Worm (Caenorhabditis elegans) whole organism, late embryonic: ENCODE data around the gene col-142.

Source experiments
- C08G9.2 ChIP-seq: sonication (generic microtip); optimal IDR thresholded peaks from 2 replicates; lab custom pipeline; 2016; ENCODE audit warnings: mild to moderate bottlenecking, missing genetic modification characterization, moderate library complexity, missing compliant biosample characterization
- C38D4.7 ChIP-seq: fragments of 200-800 bp; sonication (Bioruptor generic); optimal IDR thresholded peaks from 2 replicates; lab custom pipeline; 2018; ENCODE audit warnings: mild to moderate bottlenecking, missing genetic modification characterization, moderate library complexity, missing compliant biosample characterization
- F13H6.1 ChIP-seq: sonication (generic microtip); optimal IDR thresholded peaks from 2 replicates; lab custom pipeline; 2016; ENCODE audit warnings: missing genetic modification characterization, missing compliant biosample characterization
- K02D7.2 ChIP-seq: sonication (generic microtip); optimal IDR thresholded peaks from 2 replicates; lab custom pipeline; 2017; ENCODE audit warnings: mild to moderate bottlenecking, missing genetic modification characterization, missing compliant biosample characterization
- T23F11.4 ChIP-seq: fragments of 200-800 bp; sonication (Bioruptor generic); optimal IDR thresholded peaks from 2 replicates; lab custom pipeline; 2018; ENCODE audit warnings: mild to moderate bottlenecking, missing genetic modification characterization, missing compliant biosample characterization
- ahr-1 ChIP-seq: sonication (generic microtip); optimal IDR thresholded peaks from 2 replicates; lab custom pipeline; 2016; ENCODE audit warnings: missing genetic modification characterization, missing compliant biosample characterization
- ama-1 ChIP-seq: fragments of 150-350 bp; optimal IDR thresholded peaks from 2 replicates; lab custom pipeline; 2014
- ceh-14 ChIP-seq: sonication (generic microtip); optimal IDR thresholded peaks from 2 replicates; lab custom pipeline; 2016; ENCODE audit warnings: missing genotype, missing genetic modification characterization, missing compliant biosample characterization
- ceh-22 ChIP-seq: sonication (generic microtip); optimal IDR thresholded peaks from 2 replicates; lab custom pipeline; 2017; ENCODE audit warnings: missing biosample characterization, missing genetic modification characterization
- ceh-31 ChIP-seq: sonication (generic microtip); optimal IDR thresholded peaks from 2 replicates; lab custom pipeline; 2016; ENCODE audit warnings: missing genetic modification characterization, missing compliant biosample characterization
- ceh-34 ChIP-seq: sonication (generic microtip); optimal IDR thresholded peaks from 2 replicates; lab custom pipeline; 2016; ENCODE audit warnings: mild to moderate bottlenecking, missing genetic modification characterization, missing compliant biosample characterization
- ceh-45 ChIP-seq: fragments of 200-800 bp; sonication (Bioruptor generic); IDR thresholded peaks from 2 replicates; pipeline ENCODE4 v1.3.6; 2022; ENCODE audit warnings: missing genetic modification reagents, missing genetic modification characterization, missing compliant biosample characterization
- ceh-48 ChIP-seq: sonication (generic microtip); optimal IDR thresholded peaks from 2 replicates; lab custom pipeline; 2016; ENCODE audit warnings: missing genetic modification characterization, inconsistent platforms, missing compliant biosample characterization
- ceh-6 ChIP-seq: fragments of 200-800 bp; sonication (Bioruptor generic); optimal IDR thresholded peaks from 2 replicates; lab custom pipeline; 2018; ENCODE audit warnings: mild to moderate bottlenecking, missing genetic modification characterization, missing compliant biosample characterization
- che-1 ChIP-seq: sonication (generic microtip); optimal IDR thresholded peaks from 2 replicates; lab custom pipeline; 2016; ENCODE audit warnings: mild to moderate bottlenecking, missing genetic modification characterization, missing compliant biosample characterization
- dmd-4 ChIP-seq: sonication (generic microtip); optimal IDR thresholded peaks from 2 replicates; lab custom pipeline; 2016; ENCODE audit warnings: borderline replicate concordance, missing genetic modification characterization, missing compliant biosample characterization
- elt-2 ChIP-seq: sonication (generic microtip); optimal IDR thresholded peaks from 2 replicates; lab custom pipeline; 2016; ENCODE audit warnings: missing genetic modification reagents, missing genetic modification characterization, missing compliant biosample characterization
- elt-4 ChIP-seq: sonication (generic microtip); optimal IDR thresholded peaks from 2 replicates; lab custom pipeline; 2016; ENCODE audit warnings: missing genetic modification characterization, missing compliant biosample characterization
- gmeb-2 ChIP-seq: sonication (generic microtip); optimal IDR thresholded peaks from 2 replicates; lab custom pipeline; 2016; ENCODE audit warnings: missing genetic modification characterization, inconsistent platforms, missing compliant biosample characterization
- hlh-13 ChIP-seq: fragments of 200-800 bp; sonication (Bioruptor generic); optimal IDR thresholded peaks from 2 replicates; lab custom pipeline; 2018; ENCODE audit warnings: mild to moderate bottlenecking, missing genetic modification characterization, missing compliant biosample characterization
- hlh-15 ChIP-seq: sonication (generic microtip); optimal IDR thresholded peaks from 2 replicates; lab custom pipeline; 2016; ENCODE audit warnings: missing genetic modification characterization, missing compliant biosample characterization
- hlh-30 ChIP-seq: sonication (generic microtip); optimal IDR thresholded peaks from 2 replicates; lab custom pipeline; 2017; ENCODE audit warnings: antibody characterized with exemption, missing genetic modification characterization, missing compliant biosample characterization; ENCODE audit not compliant: insufficient read depth
- lin-11 ChIP-seq: fragments of 200-800 bp; sonication (Bioruptor generic); optimal IDR thresholded peaks from 2 replicates; lab custom pipeline; 2018; ENCODE audit warnings: mild to moderate bottlenecking, missing genetic modification characterization, missing compliant biosample characterization
- madf-2 ChIP-seq: sonication (generic microtip); optimal IDR thresholded peaks from 2 replicates; lab custom pipeline; 2017; ENCODE audit warnings: missing genetic modification characterization, missing compliant biosample characterization
- mec-3 ChIP-seq: sonication (generic microtip); optimal IDR thresholded peaks from 2 replicates; lab custom pipeline; 2016; ENCODE audit warnings: borderline replicate concordance, missing genetic modification characterization, missing compliant biosample characterization
- nfya-1 ChIP-seq: sonication (generic microtip); optimal IDR thresholded peaks from 2 replicates; lab custom pipeline; 2017; ENCODE audit warnings: missing genetic modification characterization, mild to moderate bottlenecking, missing compliant biosample characterization, antibody characterized with exemption, moderate library complexity
- nhr-11 ChIP-seq: fragments of 150-350 bp; optimal IDR thresholded peaks from 2 replicates; lab custom pipeline; 2014; ENCODE audit warnings: missing biosample characterization, missing genetic modification characterization
- pag-3 ChIP-seq: sonication (generic microtip); optimal IDR thresholded peaks from 2 replicates; lab custom pipeline; 2016; ENCODE audit warnings: missing compliant biosample characterization, missing genetic modification characterization, borderline replicate concordance
- pha-2 ChIP-seq: sonication (generic microtip); optimal IDR thresholded peaks from 2 replicates; lab custom pipeline; 2017; ENCODE audit warnings: mild to moderate bottlenecking, missing genetic modification characterization, missing compliant biosample characterization
- pqm-1 ChIP-seq: sonication (generic microtip); optimal IDR thresholded peaks from 2 replicates; lab custom pipeline; 2016; ENCODE audit warnings: missing genetic modification characterization, missing compliant biosample characterization
- pros-1 ChIP-seq: fragments of 150-350 bp; optimal IDR thresholded peaks from 2 replicates; lab custom pipeline; 2014; ENCODE audit warnings: missing biosample characterization, missing genetic modification reagents, missing genetic modification characterization
- sox-2 ChIP-seq: fragments of 200-800 bp; sonication (Bioruptor generic); IDR thresholded peaks from 2 replicates; pipeline ENCODE4 v1.3.6; 2022; ENCODE audit warnings: missing genetic modification reagents, missing genetic modification characterization, missing compliant biosample characterization
- sox-4 ChIP-seq: sonication (generic microtip); optimal IDR thresholded peaks from 2 replicates; lab custom pipeline; 2017; ENCODE audit warnings: mild to moderate bottlenecking, missing genetic modification characterization, inconsistent platforms, missing compliant biosample characterization
- unc-42 ChIP-seq: sonication (generic microtip); optimal IDR thresholded peaks from 2 replicates; lab custom pipeline; 2016; ENCODE audit warnings: missing genotype, missing genetic modification characterization, missing compliant biosample characterization
- unc-86 ChIP-seq: sonication (generic microtip); optimal IDR thresholded peaks from 2 replicates; lab custom pipeline; 2016; ENCODE audit warnings: missing genetic modification characterization, missing compliant biosample characterization
- zip-5 ChIP-seq: sonication (generic microtip); optimal IDR thresholded peaks from 2 replicates; lab custom pipeline; 2016; ENCODE audit warnings: missing genetic modification characterization, missing compliant biosample characterization
- ztf-16 ChIP-seq: sonication (generic microtip); optimal IDR thresholded peaks from 2 replicates; lab custom pipeline; 2017; ENCODE audit warnings: missing genetic modification characterization, missing compliant biosample characterization

col-142 gene

ce11 chrV:6838599-6838998 is 7.6 kb downstream of the col-142 start, which contains the start of gene T15B7.15:
TSS of gene T15B7.15 (minus strand) at chrV:6838665.
- TF ChIP-seq che-1 (tag; lab: Kevin White, UChicago) (no peak), ceh-45 (GFP tag; lab: Robert Waterston, UW) (no peak), T23F11.4 (no peak), unc-86 (no peak), ceh-48 (tag; lab: Kevin White, UChicago) (no peak), madf-2 (tag; lab: Kevin White, UChicago) (no peak), ceh-22 (tag; lab: Kevin White, UChicago) (no peak), hlh-13 (GFP tag; lab: Kevin White, UChicago) (no peak), gmeb-2 (tag; lab: Kevin White, UChicago) (no peak), C08G9.2 (no peak), pag-3 (tag; lab: Kevin White, UChicago) (no peak), dmd-4 (no peak), ceh-31 (tag; lab: Kevin White, UChicago) (no peak), hlh-30 (tag; lab: Kevin White, UChicago) (no peak), F13H6.1 (tag; lab: Kevin White, UChicago) (no peak), nfya-1 (tag; lab: Kevin White, UChicago) (no peak)

ce11 chrV:6839008-6839407 is 8.0 kb downstream of the col-142 start, which contains the start of gene hpo-8:
TSS of gene hpo-8 (plus strand) at chrV:6839289.
- TF ChIP-seq sox-2: no peak

- TF ChIP-seq hlh-30 (tag; lab: Kevin White, UChicago) (no peak), che-1 (tag; lab: Kevin White, UChicago) (no peak), lin-11 (tag; lab: Kevin White, UChicago) (no peak), pha-2 (tag; lab: Kevin White, UChicago) (no peak), ceh-34 (tag; lab: Kevin White, UChicago) (no peak), elt-4 (tag; lab: Kevin White, UChicago) (no peak), dmd-4 (no peak), mec-3 (tag; lab: Kevin White, UChicago) (no peak)
Observed at ce11 chrV:6842437-6842836, 11.5 kb downstream of the col-142 start, which contains the start of gene T15B7.1. TSS of gene T15B7.1 (plus strand) at chrV:6842737.

DNA sequence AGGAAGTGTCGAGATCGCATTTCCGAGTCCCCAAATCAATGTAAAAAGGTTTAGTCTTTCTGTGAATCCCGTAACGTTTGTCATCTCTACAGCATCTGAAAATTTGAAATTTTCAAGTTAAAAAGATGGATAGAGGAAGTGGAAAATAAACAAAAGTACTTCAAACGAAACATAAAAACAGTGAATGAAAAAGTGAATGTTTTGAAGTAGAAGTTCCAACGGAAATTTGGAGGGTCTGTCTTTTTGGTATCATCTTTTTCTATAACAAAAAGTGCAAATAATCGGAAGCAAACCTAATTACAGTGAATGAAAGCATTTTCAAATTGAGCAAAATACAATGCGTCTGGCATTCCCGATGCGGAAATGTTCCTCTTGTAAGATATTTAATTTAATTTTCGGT is 15.5 kb downstream of the col-142 start, which contains the start of gene lgc-54:
lgc-54 (minus strand) TSS at position 101 of the 400 bp plus-strand sequence.
- TF ChIP-seq ama-1 (lab: Kevin White, UChicago) (no peak), zip-5 (tag; lab: Kevin White, UChicago) (no peak), mec-3 (tag; lab: Kevin White, UChicago) (no peak), ceh-6 (GFP tag; lab: Kevin White, UChicago) (no peak), sox-2 (no peak), unc-86 (no peak), nfya-1 (tag; lab: Kevin White, UChicago) (no peak), K02D7.2 (tag; lab: Kevin White, UChicago) (no peak), nhr-11 (tag; lab: Kevin White, UChicago) (no peak), sox-4 (no peak), C08G9.2 (no peak), unc-42 (tag; lab: Kevin White, UChicago) (no peak), ceh-14 (tag; lab: Kevin White, UChicago) (no peak), hlh-15 (tag; lab: Kevin White, UChicago) (no peak), pros-1 (tag; lab: Kevin White, UChicago) (no peak), ahr-1 (tag; lab: Kevin White, UChicago) (no peak)

DNA sequence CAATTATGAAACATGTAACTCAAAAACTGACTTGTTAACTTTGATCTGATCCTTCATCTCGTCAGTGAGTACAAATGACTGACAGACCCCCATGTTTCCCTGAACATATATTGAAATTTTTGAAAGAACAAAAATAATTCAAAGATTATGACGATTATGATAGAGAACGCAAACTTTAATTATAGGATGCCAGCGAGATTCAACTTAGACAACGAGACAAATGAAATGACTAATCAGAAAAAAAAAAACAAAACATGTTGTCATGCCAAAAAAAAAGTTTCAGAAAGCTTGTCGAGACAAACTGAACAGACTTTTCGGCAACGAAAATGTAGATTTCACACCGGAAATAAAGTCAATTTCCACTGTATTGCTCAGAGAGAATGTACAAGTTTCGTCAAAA is 23.7 kb downstream of the col-142 start, which contains the start of gene gpa-10:
gpa-10 (minus strand) TSS at position 101 of the 400 bp plus-strand sequence.
- TF ChIP-seq gmeb-2 (tag; lab: Kevin White, UChicago): no peak
- no peak for TF ChIP-seq elt-2 (tag; lab: Kevin White, UChicago)
- TF ChIP-seq F13H6.1 (tag; lab: Kevin White, UChicago): no peak
- TF ChIP-seq T23F11.4: no peak
- no peak for TF ChIP-seq C38D4.7
- no peak for TF ChIP-seq ztf-16 (tag; lab: Kevin White, UChicago)
- TF ChIP-seq pqm-1: no peak
